Worm (Caenorhabditis elegans) whole organism, young adult: ENCODE data around the gene F58F9.4.

ENCODE experiments used
- B0019.2 ChIP-seq: fragments of 200-800 bp; sonication (Bioruptor generic); conservative IDR thresholded peaks from 2 replicates; pipeline ENCODE4 v1.3.6; 2022; ENCODE audit warnings: missing genetic modification reagents, missing genetic modification characterization, missing compliant biosample characterization
- K12H6.12 ChIP-seq: fragments of 200-800 bp; sonication (Bioruptor generic); optimal IDR thresholded peaks from 2 replicates; lab custom pipeline; 2018; ENCODE audit warnings: mild to moderate bottlenecking, missing genetic modification characterization, missing compliant biosample characterization
- Y53F4B.3 ChIP-seq: fragments of 200-800 bp; sonication (Bioruptor generic); IDR thresholded peaks from 2 replicates; pipeline ENCODE4 v1.3.6; 2022; ENCODE audit warnings: missing genetic modification reagents, missing genetic modification characterization, missing compliant biosample characterization
- Y53G8AR.9 ChIP-seq: fragments of 200-800 bp; sonication (Bioruptor generic); conservative IDR thresholded peaks from 2 replicates; pipeline ENCODE4 v1.3.6; 2022; ENCODE audit warnings: missing genetic modification reagents, missing genetic modification characterization, missing compliant biosample characterization
- Y67H2A.10 ChIP-seq: fragments of 200-800 bp; sonication (Bioruptor generic); conservative IDR thresholded peaks from 2 replicates; pipeline ENCODE4 v1.3.6; 2022; ENCODE audit warnings: missing genetic modification reagents, missing genetic modification characterization, missing compliant biosample characterization
- Y95B8A.8 ChIP-seq: fragments of 200-800 bp; sonication (Bioruptor generic); IDR thresholded peaks from 2 replicates; pipeline ENCODE4 v1.3.6; 2022; ENCODE audit warnings: missing genetic modification reagents, missing genetic modification characterization, missing compliant biosample characterization
- akir-1 ChIP-seq: fragments of 200-800 bp; sonication (Bioruptor generic); optimal IDR thresholded peaks from 2 replicates; lab custom pipeline; 2018; ENCODE audit warnings: mild to moderate bottlenecking, missing genetic modification characterization, moderate library complexity, missing compliant biosample characterization
- bed-2 ChIP-seq: fragments of 200-800 bp; sonication (Bioruptor generic); IDR thresholded peaks from 2 replicates; pipeline ENCODE4 v1.3.6; 2022; ENCODE audit warnings: missing genetic modification reagents, missing genetic modification characterization, missing compliant biosample characterization
- cebp-1 ChIP-seq, 2 experiments: fragments of 200-800 bp in 1 of 2; sonication (Bioruptor generic) in 1 of 2; sonication (generic microtip) in 1 of 2; IDR thresholded peaks in 1 of 2; optimal IDR thresholded peaks in 1 of 2; 2 replicates each; pipeline versions ENCODE4 v1.3.6 to Lab custom; 2017 to 2022; ENCODE audit warnings: missing compliant biosample characterization in 2 of 2, missing genetic modification characterization in 2 of 2, mild to moderate bottlenecking in 1 of 2, missing genetic modification reagents in 1 of 2, moderate library complexity in 1 of 2
- ceh-91 ChIP-seq: fragments of 200-800 bp; sonication (Bioruptor generic); IDR thresholded peaks from 2 replicates; pipeline ENCODE4 v1.3.6; 2022; ENCODE audit warnings: missing genetic modification reagents, missing genetic modification characterization, missing compliant biosample characterization
- egrh-3 ChIP-seq: fragments of 200-800 bp; sonication (Bioruptor generic); IDR thresholded peaks from 2 replicates; pipeline ENCODE4 v1.3.6; 2022; ENCODE audit warnings: missing genetic modification reagents, missing genetic modification characterization, missing compliant biosample characterization
- him-1 ChIP-seq: sonication (generic microtip); optimal IDR thresholded peaks from 2 replicates; lab custom pipeline; 2016; ENCODE audit warnings: missing genotype, missing genetic modification reagents, missing genetic modification characterization, missing compliant biosample characterization
- hmg-1.2 ChIP-seq: fragments of 200-800 bp; sonication (Bioruptor generic); IDR thresholded peaks from 2 replicates; pipeline ENCODE4 v1.3.6; 2022; ENCODE audit warnings: missing genetic modification reagents, missing genetic modification characterization, missing compliant biosample characterization
- hmg-20 ChIP-seq: fragments of 200-800 bp; sonication (Bioruptor generic); IDR thresholded peaks from 2 replicates; pipeline ENCODE4 v1.3.6; 2022; ENCODE audit warnings: missing genetic modification reagents, missing genetic modification characterization, missing compliant biosample characterization
- let-607 ChIP-seq, 2 experiments: fragments of 200-800 bp in 1 of 2; sonication (Bioruptor generic) in 1 of 2; sonication (generic microtip) in 1 of 2; optimal IDR thresholded peaks; 2 replicates each; lab custom pipeline; 2016 to 2018; ENCODE audit warnings: mild to moderate bottlenecking in 2 of 2, missing compliant biosample characterization in 2 of 2, missing genetic modification characterization in 2 of 2, moderate library complexity in 2 of 2, missing genotype in 1 of 2
- lin-26 ChIP-seq: fragments of 200-800 bp; sonication (Bioruptor generic); IDR thresholded peaks from 2 replicates; pipeline ENCODE4 v1.3.6; 2022; ENCODE audit warnings: missing genetic modification reagents, missing genetic modification characterization, missing compliant biosample characterization
- madf-3 ChIP-seq: fragments of 200-800 bp; sonication (Bioruptor generic); IDR thresholded peaks from 2 replicates; pipeline ENCODE4 v1.3.6; 2022; ENCODE audit warnings: missing genetic modification reagents, missing genetic modification characterization, missing compliant biosample characterization
- madf-6 ChIP-seq: fragments of 200-800 bp; sonication (Bioruptor generic); IDR thresholded peaks from 2 replicates; pipeline ENCODE4 v1.3.6; 2022; ENCODE audit warnings: missing genetic modification reagents, missing genetic modification characterization, missing compliant biosample characterization
- madf-8 ChIP-seq: fragments of 200-800 bp; sonication (Bioruptor generic); conservative IDR thresholded peaks from 2 replicates; pipeline ENCODE4 v1.3.6; 2022; ENCODE audit warnings: missing genetic modification reagents, missing genetic modification characterization, missing compliant biosample characterization
- mcd-1 ChIP-seq: fragments of 200-800 bp; sonication (Bioruptor generic); IDR thresholded peaks from 2 replicates; pipeline ENCODE4 v1.3.6; 2022; ENCODE audit warnings: missing genetic modification reagents, missing genetic modification characterization, missing compliant biosample characterization
- mes-4 ChIP-seq: sonication (generic microtip); optimal IDR thresholded peaks from 2 replicates; lab custom pipeline; 2016; ENCODE audit warnings: missing genotype, missing genetic modification characterization, missing compliant biosample characterization
- nfyb-1 ChIP-seq: fragments of 200-800 bp; sonication (Bioruptor generic); IDR thresholded peaks from 2 replicates; pipeline ENCODE4 v1.3.6; 2022; ENCODE audit warnings: missing genetic modification reagents, missing genetic modification characterization, missing compliant biosample characterization
- nhr-80 ChIP-seq: sonication (generic microtip); optimal IDR thresholded peaks from 2 replicates; lab custom pipeline; 2016; ENCODE audit warnings: missing genetic modification characterization, missing compliant biosample characterization
- rec-8 ChIP-seq, 2 experiments: sonication (generic microtip); optimal IDR thresholded peaks; 2 replicates each; lab custom pipeline; 2016; ENCODE audit warnings: mild to moderate bottlenecking in 2 of 2, missing genetic modification characterization in 2 of 2, missing genetic modification reagents in 2 of 2, missing genotype in 2 of 2, missing biosample characterization in 1 of 2, missing compliant biosample characterization in 1 of 2, moderate library complexity in 1 of 2
- snpc-1.3 ChIP-seq: sonication (generic microtip); optimal IDR thresholded peaks from 2 replicates; lab custom pipeline; 2017; ENCODE audit warnings: missing genetic modification characterization, mild to moderate bottlenecking, missing compliant biosample characterization, antibody characterized with exemption, moderate library complexity, missing genotype, missing genetic modification reagents; ENCODE audit not compliant: insufficient read depth
- somi-1 ChIP-seq: fragments of 200-800 bp; sonication (Bioruptor generic); optimal IDR thresholded peaks from 2 replicates; lab custom pipeline; 2018; ENCODE audit warnings: mild to moderate bottlenecking, missing genetic modification characterization, missing compliant biosample characterization
- ztf-25 ChIP-seq: fragments of 200-800 bp; sonication (Bioruptor generic); IDR thresholded peaks from 2 replicates; pipeline ENCODE4 v1.3.6; 2022; ENCODE audit warnings: missing genetic modification reagents, missing genetic modification characterization, missing compliant biosample characterization

The F58F9.4 gene

DNA sequence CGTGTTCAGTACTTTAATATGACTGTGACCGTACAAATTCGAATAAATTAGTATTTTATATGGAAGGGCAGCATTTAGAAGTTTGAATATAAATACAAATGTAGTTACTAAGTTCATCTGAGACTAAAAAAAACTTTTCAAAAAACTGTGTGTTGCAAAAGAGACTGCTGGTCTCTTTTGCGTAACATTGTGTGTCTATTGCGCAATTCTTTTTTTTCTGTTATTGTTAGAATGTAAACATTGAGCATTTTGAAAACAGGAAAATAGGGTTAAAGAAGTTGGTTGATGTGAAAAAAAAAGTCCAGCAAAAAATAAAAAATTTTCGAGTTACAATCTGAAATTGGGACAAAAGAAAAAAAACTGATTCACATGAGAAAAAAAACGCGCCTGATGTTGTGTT is 21.5 kb upstream of the F58F9.4 start:
- no peak for TF ChIP-seq cebp-1 (GFP tag; IDR thresholded peaks at IDR 0.05; lab: Robert Waterston, UW)
- TF ChIP-seq cebp-1 (tag; optimal IDR thresholded peaks at IDR 0.05; lab: Kevin White, UChicago), result peak; percentile 1
- no peak for TF ChIP-seq let-607 (tag; optimal IDR thresholded peaks at IDR 0.05; lab: Kevin White, UChicago)

DNA sequence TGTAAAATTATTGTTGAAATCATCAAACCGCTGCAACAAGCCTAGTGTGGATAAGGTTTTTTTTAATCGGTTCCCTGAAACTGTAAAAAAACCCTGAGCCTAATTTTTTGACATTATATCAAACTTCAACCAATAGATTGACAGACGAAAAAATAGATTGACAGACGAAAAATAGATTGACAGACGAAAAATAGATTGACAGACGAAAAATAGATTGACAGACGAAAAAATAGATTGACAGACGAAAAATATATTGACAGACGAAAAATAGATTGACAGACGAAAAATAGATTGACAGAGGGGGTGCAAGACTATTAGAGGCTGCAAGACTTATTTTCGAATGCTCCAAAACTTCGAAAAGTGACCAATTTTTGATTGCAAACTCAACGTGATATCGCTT is 20.9 kb upstream of the F58F9.4 start:
- peak; percentile 96; the same call in 1 of the 2 replicates for TF ChIP-seq Y53F4B.3 (GFP tag; lab: Robert Waterston, UW)
- TF ChIP-seq egrh-3 (GFP tag; lab: Robert Waterston, UW), result peak; percentile 33; the same call in 1 of the 2 replicates
- 0 out of 2 replicates have a peak, but pooled peaks have one; percentile 16 for TF ChIP-seq Y53G8AR.9 (GFP tag; lab: Robert Waterston, UW)
- peak; percentile 70; the same call in 1 of the 2 replicates for TF ChIP-seq madf-3

DNA sequence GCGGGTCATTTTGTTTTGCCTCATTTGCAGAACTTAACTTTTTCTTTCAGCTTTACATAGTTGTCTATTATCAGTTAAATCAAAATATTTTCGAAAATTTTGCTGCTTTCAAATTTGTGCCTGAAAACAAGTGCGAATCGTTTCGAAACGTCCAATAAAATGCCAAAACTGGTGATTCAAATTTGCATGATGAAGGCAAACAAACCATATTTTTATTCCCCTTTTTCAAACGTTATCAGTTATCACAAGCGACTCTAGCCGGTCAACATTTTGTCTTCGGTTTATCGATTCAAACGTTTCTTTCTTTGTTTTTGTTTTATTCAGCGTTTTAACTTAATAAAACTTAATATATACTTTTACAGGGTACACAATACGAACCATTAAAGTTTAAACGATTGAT is 20.2 kb upstream of the F58F9.4 start, which contains the start of the genes ugt-24 and C49A9.6:
Gene ugt-24 (minus strand): TSS at position 147 of the 400 bp plus-strand sequence.
Gene C49A9.6 (plus strand): TSS at position 363 of the 400 bp plus-strand sequence.
- peak; percentile 69 for TF ChIP-seq nhr-80 (tag; lab: Kevin White, UChicago)
- TF ChIP-seq ztf-25 (GFP tag; lab: Robert Waterston, UW), result no peak
- TF ChIP-seq akir-1, result no peak
- TF ChIP-seq cebp-1 (GFP tag; IDR thresholded peaks at IDR 0.05; lab: Robert Waterston, UW), result no peak
- TF ChIP-seq cebp-1 (tag; optimal IDR thresholded peaks at IDR 0.05; lab: Kevin White, UChicago), result peak; percentile 6
- TF ChIP-seq ceh-91 (GFP tag; lab: Robert Waterston, UW), result no peak

DNA sequence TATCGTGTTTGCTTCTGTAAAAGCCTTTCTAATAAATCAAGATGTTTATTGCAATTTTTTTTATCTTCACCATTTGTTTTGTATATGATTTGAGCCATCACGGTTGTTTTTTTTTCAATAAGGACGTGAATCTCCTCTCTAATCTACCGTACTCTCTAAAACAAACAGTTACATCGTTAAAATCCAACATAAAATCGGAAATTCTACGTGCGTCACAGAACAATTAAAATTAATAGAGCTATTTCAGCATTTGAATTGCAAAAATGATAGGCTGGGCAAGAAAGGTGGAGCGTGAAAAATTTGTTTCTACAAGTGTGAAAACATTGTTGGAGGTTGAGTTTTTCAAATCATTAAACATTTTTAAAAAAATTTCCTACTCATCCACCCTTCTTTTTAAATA is 17.4 kb upstream of the F58F9.4 start, which contains the start of gene C49A9.5:
Gene C49A9.5 (plus strand): TSS at position 271 of the 400 bp plus-strand sequence.
- TF ChIP-seq let-607 (tag; optimal IDR thresholded peaks at IDR 0.05; lab: Kevin White, UChicago) (no peak), nfyb-1 (GFP tag; lab: Robert Waterston, UW) (no peak), madf-8 (GFP tag; lab: Robert Waterston, UW) (no peak), K12H6.12 (tag; lab: Kevin White, UChicago) (no peak), somi-1 (no peak), him-1 (no peak), Y67H2A.10 (no peak), B0019.2 (GFP tag; lab: Robert Waterston, UW) (no peak), Y95B8A.8 (GFP tag; lab: Robert Waterston, UW) (no peak), snpc-1.3 (tag; lab: Kevin White, UChicago) (no peak), hmg-1.2 (no peak)

DNA sequence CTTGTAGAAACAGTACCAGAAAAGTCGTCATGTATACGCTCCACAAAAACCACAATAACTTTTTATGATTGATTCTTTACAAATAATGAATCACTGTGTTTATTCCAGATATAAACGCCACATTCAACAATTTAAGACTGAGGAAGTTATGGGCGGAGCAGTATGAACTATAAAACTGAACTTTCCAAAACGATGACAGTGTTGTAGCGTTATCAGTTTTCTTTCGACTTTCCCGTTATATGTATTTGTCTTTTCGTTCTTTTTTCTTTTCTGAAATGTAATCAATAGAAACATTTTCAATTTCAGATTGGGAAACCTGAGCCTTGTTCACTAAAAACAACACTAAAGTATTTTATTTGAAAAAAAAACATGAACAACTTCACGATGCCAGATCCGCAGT is 13.8 kb upstream of the F58F9.4 start, which contains the start of gene C49A9.9:
Gene C49A9.9 (plus strand): TSS at position 307 of the 400 bp plus-strand sequence.
- TF ChIP-seq Y53F4B.3 (GFP tag; lab: Robert Waterston, UW) (no peak), B0019.2 (GFP tag; lab: Robert Waterston, UW) (no peak), nhr-80 (tag; lab: Kevin White, UChicago) (peak; percentile 40)

DNA sequence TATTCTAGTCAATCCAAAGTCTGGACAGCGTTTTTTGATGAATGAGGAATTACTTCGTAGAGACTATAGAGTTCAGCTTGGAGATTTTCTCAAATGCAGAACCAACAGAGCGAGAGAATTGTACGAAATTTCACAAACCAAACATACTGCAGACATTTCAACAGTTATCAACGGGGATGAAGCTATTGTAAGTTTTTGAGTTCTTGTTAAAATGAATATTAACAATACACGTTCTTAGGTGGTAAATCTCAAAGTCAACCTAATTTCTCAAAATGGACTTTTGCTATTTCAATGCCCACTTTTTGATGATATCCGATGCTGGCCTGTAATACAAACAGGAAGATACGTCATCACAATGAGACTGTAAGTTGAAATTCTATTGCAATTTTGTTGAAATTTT is 13.3 kb upstream of the F58F9.4 start:
- TF ChIP-seq snpc-1.3 (tag; lab: Kevin White, UChicago) (no peak), bed-2 (GFP tag; lab: Robert Waterston, UW) (no peak), lin-26 (GFP tag; lab: Robert Waterston, UW) (no peak), rec-8 (tag; optimal IDR thresholded peaks at IDR 0.05; lab: Kevin White, UChicago) (no peak), madf-3 (no peak), hmg-20 (GFP tag; lab: Robert Waterston, UW) (no peak), cebp-1 (GFP tag; IDR thresholded peaks at IDR 0.05; lab: Robert Waterston, UW) (no peak), cebp-1 (tag; optimal IDR thresholded peaks at IDR 0.05; lab: Kevin White, UChicago) (no peak), mes-4 (tag; lab: Kevin White, UChicago) (no peak), madf-6 (GFP tag; lab: Robert Waterston, UW) (no peak), Y53F4B.3 (GFP tag; lab: Robert Waterston, UW) (no peak), mcd-1 (GFP tag; lab: Robert Waterston, UW) (no peak)
- TF ChIP-seq, all 124 proteins: peak for 0
